Worm (Caenorhabditis elegans): ENCODE results near the gene eat-20.

eat-20 gene

DNA sequence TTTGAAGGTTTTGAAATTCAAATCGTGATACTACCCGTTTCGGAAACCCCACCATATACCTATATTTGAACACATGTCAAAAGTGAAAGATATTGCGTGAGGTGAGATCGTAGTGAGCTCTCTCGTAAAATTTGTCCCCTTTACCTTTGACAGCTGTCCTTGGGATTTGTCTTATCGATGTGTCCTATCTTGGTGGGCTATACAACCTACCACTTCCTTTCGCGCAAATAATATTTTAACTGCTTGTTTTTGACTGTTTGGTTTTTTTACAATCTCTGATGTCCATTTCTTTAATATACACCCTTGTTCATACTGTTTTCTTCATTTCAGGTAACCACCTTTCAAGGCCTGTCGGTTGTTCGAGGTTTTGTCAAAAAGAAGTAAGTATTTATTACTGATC lies at the start of gene eat-20:
TSS of gene eat-20 (plus strand) at position 331 of the 400 bp plus-strand sequence.
- TF ChIP-seq cebp-2 (GFP tag; IDR thresholded peaks at IDR 0.05) = no peak

- TF ChIP-seq hlh-12 (tag; optimal IDR thresholded peaks at IDR 0.05) = no peak
Observed at ce11 chrX:15465050-15465449, 44.8 kb upstream of the eat-20 start.

ce11 chrX:15466032-15466431 lies 43.8 kb upstream of the eat-20 start, which contains the start of gene sprr-1:
Gene sprr-1, plus strand, starts transcription at chrX:15466300.
- no peak for TF ChIP-seq snpc-1.1 (tag; optimal IDR thresholded peaks at IDR 0.05; ENCODE audit: insufficient read depth)
- TF ChIP-seq lin-54 (GFP tag; optimal IDR thresholded peaks at IDR 0.05) = no peak
- TF ChIP-seq dox-1 (GFP tag; IDR thresholded peaks at IDR 0.05) = no peak

- TF ChIP-seq snpc-4 (GFP tag; optimal IDR thresholded peaks at IDR 0.05) (no peak), snpc-4 (tag; optimal IDR thresholded peaks at IDR 0.05) (peak in 2 of 4 experiments; percentile 81 to 87), zfh-2 (GFP tag; conservative IDR thresholded peaks at IDR 0.05) (peak; percentile 42; the same call in 1 of the 2 replicates), Y79H2A.3 (GFP tag; conservative IDR thresholded peaks at IDR 0.05) (no peak)
Observed at ce11 chrX:15468657-15469056, 41.2 kb upstream of the eat-20 start.

DNA sequence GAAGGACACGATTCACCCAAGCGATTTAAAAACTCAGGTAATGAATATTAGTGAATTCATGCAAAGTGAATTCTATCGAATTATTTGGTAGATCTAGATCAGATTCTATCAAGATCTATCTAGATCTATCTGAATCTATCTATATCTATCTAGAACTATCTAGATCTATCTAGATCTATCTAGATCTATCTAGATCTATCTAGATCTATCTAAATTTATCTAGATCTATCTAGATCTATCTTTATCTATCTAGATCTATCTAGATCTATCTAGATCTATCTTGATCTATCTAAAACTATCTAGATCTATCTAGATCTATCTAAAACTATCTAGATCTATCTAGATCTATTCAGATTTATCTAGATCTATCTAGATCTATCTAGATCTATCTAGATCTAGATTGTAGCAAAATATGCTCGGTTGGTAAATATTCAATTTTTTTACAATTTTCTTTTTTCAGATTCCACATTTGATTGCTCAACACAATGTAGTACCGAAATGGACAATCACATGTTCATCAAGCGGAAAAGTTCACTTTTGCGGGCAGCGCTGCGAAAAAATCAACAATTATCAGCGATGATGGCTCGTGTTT lies 39.8 kb upstream of the eat-20 start:
- no peak for TF ChIP-seq ztf-28 (GFP tag; IDR thresholded peaks at IDR 0.05)
- no peak for TF ChIP-seq let-607 (tag; optimal IDR thresholded peaks at IDR 0.05)
- TF ChIP-seq lag-1 (GFP tag; IDR thresholded peaks at IDR 0.05) = no peak
- TF ChIP-seq ztf-26 (tag; optimal IDR thresholded peaks at IDR 0.05) = no peak
- no peak for TF ChIP-seq ZK185.1 (tag; optimal IDR thresholded peaks at IDR 0.05; ENCODE audit: poor library complexity, severe bottlenecking)

DNA sequence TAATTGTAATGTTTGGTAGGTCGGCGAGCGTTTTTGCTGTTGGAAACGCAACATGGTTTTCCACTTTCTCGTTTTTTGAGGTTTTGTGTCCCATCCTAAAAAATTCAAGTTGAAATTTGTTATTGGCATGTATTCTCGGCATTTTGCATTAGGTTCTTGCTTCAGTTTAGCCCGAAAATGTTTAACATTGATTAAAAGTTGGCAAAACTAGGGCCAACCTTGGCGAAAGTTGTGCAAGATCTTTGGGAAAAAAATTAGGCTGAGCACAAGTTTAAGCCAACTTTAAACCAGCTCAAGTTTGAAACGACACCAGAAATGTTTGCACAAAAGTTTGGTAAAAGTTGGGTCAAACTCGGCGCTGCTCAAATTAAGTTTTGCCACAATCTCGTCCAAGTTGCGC lies 32.5 kb upstream of the eat-20 start, which contains the start of gene exc-1:
TSS of gene exc-1 (minus strand) at position 101 of the 400 bp plus-strand sequence.
- TF ChIP-seq somi-1 (GFP tag; optimal IDR thresholded peaks at IDR 0.05) = no peak

- TF ChIP-seq Y53F4B.3 (GFP tag; IDR thresholded peaks at IDR 0.05) = no peak
- TF ChIP-seq B0336.3 (GFP tag; IDR thresholded peaks at IDR 0.05) = no peak
- TF ChIP-seq C17E4.6 (GFP tag; IDR thresholded peaks at IDR 0.05) = no peak
- TF ChIP-seq ceh-100 (GFP tag; IDR thresholded peaks at IDR 0.05) = no peak
- no peak for TF ChIP-seq F49E8.2 (tag; optimal IDR thresholded peaks at IDR 0.05; ENCODE audit: insufficient read depth)
- TF ChIP-seq mcd-1 (GFP tag; IDR thresholded peaks at IDR 0.05) = no peak
- TF ChIP-seq lin-54 (GFP tag; optimal IDR thresholded peaks at IDR 0.05) = no peak
- no peak for TF ChIP-seq F55B11.4 (tag; optimal IDR thresholded peaks at IDR 0.05; ENCODE audit: borderline replicate concordance, insufficient read depth)
- no peak for TF ChIP-seq efl-1 (GFP tag; optimal IDR thresholded peaks at IDR 0.05)
- no peak for TF ChIP-seq ceh-27 (GFP tag; optimal IDR thresholded peaks at IDR 0.05)
- TF ChIP-seq rec-8 (tag; optimal IDR thresholded peaks at IDR 0.05) = no peak
- TF ChIP-seq egrh-3 (GFP tag; IDR thresholded peaks at IDR 0.05) = no peak
- no peak for TF ChIP-seq aptf-2 (GFP tag; conservative IDR thresholded peaks at IDR 0.05)
Observed at ce11 chrX:15478717-15479116, 31.1 kb upstream of the eat-20 start, which contains the start of gene gcy-36. Gene gcy-36, plus strand, starts transcription at chrX:15479017.
